Fruit fly (Drosophila melanogaster): ENCODE measurements around the gene Sec61gamma.

The Sec61gamma gene

dm6 chrX:19651757-19652419 lies 8.8 kb downstream of the Sec61gamma start, which contains the start of the genes Ranbp21 and Elys (continued):
- TF ChIP-seq Gug (GFP tag; IDR thresholded peaks at IDR 0.05) (0 out of 2 replicates have a peak, but pooled peaks have one; percentile 32), fd59A (GFP tag; optimal IDR thresholded peaks at IDR 0.05) (no peak), CG6792 (GFP tag; optimal IDR thresholded peaks at IDR 0.05) (no peak), eg (GFP tag; IDR thresholded peaks at IDR 0.05) (peak; percentile 33; the same call in 1 of the 3 replicates), CG11902 (GFP tag; optimal IDR thresholded peaks at IDR 0.05) (no peak), vri (GFP tag; optimal IDR thresholded peaks at IDR 0.05) (no peak), Eip75B (GFP tag; optimal IDR thresholded peaks at IDR 0.05) (no peak), CG16779 (tag; optimal IDR thresholded peaks at IDR 0.05) (no peak), dsx (GFP tag; optimal IDR thresholded peaks at IDR 0.05; ENCODE audit: poor library complexity, severe bottlenecking) (no peak), CG7368 (GFP tag; optimal IDR thresholded peaks at IDR 0.05) (no peak), Sox14 (GFP tag; optimal IDR thresholded peaks at IDR 0.05) (peak; percentile 74), lz (GFP tag; optimal IDR thresholded peaks at IDR 0.05) (peak; percentile 68), CG31627 (GFP tag; optimal IDR thresholded peaks at IDR 0.05) (peak; percentile 74), topi (GFP tag; optimal IDR thresholded peaks at IDR 0.05) (no peak), net (GFP tag; optimal IDR thresholded peaks at IDR 0.05) (no peak), CG3919 (GFP tag; optimal IDR thresholded peaks at IDR 0.05) (no peak), spab (GFP tag; optimal IDR thresholded peaks at IDR 0.05) (no peak)

dm6 chrX:19662583-19663195 lies 19.6 kb downstream of the Sec61gamma start:
- peak; percentile 37; the same call in 1 of the 2 replicates for TF ChIP-seq CG15336 (GFP tag; IDR thresholded peaks at IDR 0.05)
- peak; percentile 53; the same call in 1 of the 3 replicates for TF ChIP-seq eg (GFP tag; IDR thresholded peaks at IDR 0.05)
- peak; percentile 11 for TF ChIP-seq CG7368 (GFP tag; optimal IDR thresholded peaks at IDR 0.05)
- peak; percentile 60; the same call in 1 of the 3 replicates for TF ChIP-seq CG6163 (GFP tag; IDR thresholded peaks at IDR 0.05)
- TF ChIP-seq CG34406 (GFP tag; optimal IDR thresholded peaks at IDR 0.05): no peak
- peak; percentile 20 for TF ChIP-seq Lpt (GFP tag; optimal IDR thresholded peaks at IDR 0.05)
- no peak for TF ChIP-seq CG11294 (GFP tag; IDR thresholded peaks at IDR 0.05)
- peak; percentile 48 for TF ChIP-seq CG6854 (GFP tag; optimal IDR thresholded peaks at IDR 0.05)
- peak; percentile 66 for TF ChIP-seq dsx (GFP tag; optimal IDR thresholded peaks at IDR 0.05; ENCODE audit: poor library complexity, severe bottlenecking)

dm6 chrX:19663196-19663858 lies 20.2 kb downstream of the Sec61gamma start:
- TF ChIP-seq Sox102F (GFP tag; optimal IDR thresholded peaks at IDR 0.05): peak; percentile 45
- peak; percentile 78 for TF ChIP-seq CG32006 (GFP tag; optimal IDR thresholded peaks at IDR 0.05)
- peak; percentile 34 for TF ChIP-seq spab (GFP tag; optimal IDR thresholded peaks at IDR 0.05)
- TF ChIP-seq CG6808 (GFP tag; optimal IDR thresholded peaks at IDR 0.05): peak; percentile 69
- peak; percentile 12 for TF ChIP-seq Blimp-1 (GFP tag; optimal IDR thresholded peaks at IDR 0.05)
- TF ChIP-seq CG31627 (GFP tag; optimal IDR thresholded peaks at IDR 0.05): peak; percentile 7
- peak; percentile 43 for TF ChIP-seq OdsH (GFP tag; optimal IDR thresholded peaks at IDR 0.05)
- TF ChIP-seq dsx (GFP tag; optimal IDR thresholded peaks at IDR 0.05; ENCODE audit: poor library complexity, severe bottlenecking): no peak
- TF ChIP-seq eg (GFP tag; IDR thresholded peaks at IDR 0.05): peak; percentile 10; the same call in 1 of the 3 replicates
- TF ChIP-seq CG16779 (tag; optimal IDR thresholded peaks at IDR 0.05): no peak
- TF ChIP-seq fd59A (GFP tag; optimal IDR thresholded peaks at IDR 0.05): peak; percentile 55
- TF ChIP-seq Met (GFP tag; optimal IDR thresholded peaks at IDR 0.05): peak; percentile 64
- no peak for TF ChIP-seq fkh (GFP tag; optimal IDR thresholded peaks at IDR 0.05)
- TF ChIP-seq CG8319 (GFP tag; optimal IDR thresholded peaks at IDR 0.05): no peak
- TF ChIP-seq Ets21C (GFP tag; optimal IDR thresholded peaks at IDR 0.05): no peak
- no peak for TF ChIP-seq Lpt (GFP tag; optimal IDR thresholded peaks at IDR 0.05)
- TF ChIP-seq acj6 (GFP tag; optimal IDR thresholded peaks at IDR 0.05): no peak
- TF ChIP-seq lz (GFP tag; optimal IDR thresholded peaks at IDR 0.05): peak; percentile 55
- peak in 1 of 2 experiments; percentile 16 for TF ChIP-seq salr (GFP tag; optimal IDR thresholded peaks at IDR 0.05)
- no peak for TF ChIP-seq Sox14 (GFP tag; optimal IDR thresholded peaks at IDR 0.05)
- peak; percentile 35 for TF ChIP-seq Hr4 (GFP tag; optimal IDR thresholded peaks at IDR 0.05)
- peak; percentile 49 for TF ChIP-seq Hr39 (GFP tag; optimal IDR thresholded peaks at IDR 0.05)
- TF ChIP-seq CG6854 (GFP tag; optimal IDR thresholded peaks at IDR 0.05): no peak
- no peak for TF ChIP-seq CG1621 (tag; optimal IDR thresholded peaks at IDR 0.05)
- TF ChIP-seq esn (GFP tag; optimal IDR thresholded peaks at IDR 0.05): peak; percentile 66
- TF ChIP-seq CG3919 (GFP tag; optimal IDR thresholded peaks at IDR 0.05): peak; percentile 51
- peak; percentile 63 for TF ChIP-seq net (GFP tag; optimal IDR thresholded peaks at IDR 0.05)
- TF ChIP-seq svp (GFP tag): peak; percentile 75
- no peak for TF ChIP-seq CG15336 (GFP tag; IDR thresholded peaks at IDR 0.05)
- TF ChIP-seq CG34406 (GFP tag; optimal IDR thresholded peaks at IDR 0.05): peak; percentile 44
- peak; percentile 71 for TF ChIP-seq Smox (GFP tag; optimal IDR thresholded peaks at IDR 0.05)
- TF ChIP-seq achi (GFP tag; optimal IDR thresholded peaks at IDR 0.05): peak; percentile 47
- peak; percentile 63 for TF ChIP-seq topi (GFP tag; optimal IDR thresholded peaks at IDR 0.05)
- no peak for TF ChIP-seq vri (GFP tag; optimal IDR thresholded peaks at IDR 0.05)
